Worm (Caenorhabditis elegans) whole organism, dauer: ENCODE measurements around the gene C13A10.2.

Source experiments
- unc-62 ChIP-seq: sonication (generic microtip); optimal IDR thresholded peaks from 2 replicates; lab custom pipeline; 2017; ENCODE audit warnings: missing biosample characterization, missing genetic modification reagents, missing genetic modification characterization

The C13A10.2 gene

DNA sequence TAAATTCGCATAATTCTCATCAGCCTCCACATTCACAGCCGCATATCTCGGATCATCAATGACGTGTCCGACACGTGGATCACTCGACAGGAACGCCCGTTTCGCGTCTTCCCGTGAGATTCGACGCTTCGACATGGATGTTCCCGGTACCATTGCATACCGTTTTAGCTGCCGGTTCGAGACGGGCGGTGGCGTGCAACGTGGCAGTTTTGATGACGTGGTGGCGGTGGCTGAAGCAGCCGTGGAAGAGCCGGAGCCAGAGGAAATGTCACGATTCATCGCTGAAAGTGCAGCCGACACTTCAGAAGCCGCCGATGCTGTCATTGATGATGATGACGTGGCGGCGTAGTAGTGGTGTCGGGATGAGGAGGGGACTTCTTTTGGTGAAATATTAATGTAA is 13.7 kb upstream of the C13A10.2 start:
- TF ChIP-seq unc-62 (GFP tag; lab: Kevin White, UChicago): no peak

DNA sequence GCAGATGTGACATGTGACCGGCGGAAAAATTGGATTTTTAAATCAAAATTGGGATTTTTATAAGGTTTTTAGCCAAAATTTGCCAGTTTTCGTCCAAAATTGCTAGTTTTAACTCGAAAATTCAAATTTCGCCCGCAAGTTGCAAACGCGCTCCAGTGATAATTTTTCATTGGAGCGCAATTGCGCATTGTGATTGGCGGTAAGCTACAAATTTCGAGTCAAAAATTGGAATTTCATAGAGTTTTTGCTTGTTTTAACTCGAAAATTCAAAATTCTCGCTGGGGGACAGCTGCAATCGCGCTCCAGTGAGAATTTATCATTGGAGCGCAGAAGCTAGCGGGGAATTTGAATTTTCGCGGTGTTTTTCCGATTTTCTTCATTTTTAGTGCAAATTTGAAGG is 11.5 kb upstream of the C13A10.2 start:
- no peak for TF ChIP-seq unc-62 (GFP tag; lab: Kevin White, UChicago)

DNA sequence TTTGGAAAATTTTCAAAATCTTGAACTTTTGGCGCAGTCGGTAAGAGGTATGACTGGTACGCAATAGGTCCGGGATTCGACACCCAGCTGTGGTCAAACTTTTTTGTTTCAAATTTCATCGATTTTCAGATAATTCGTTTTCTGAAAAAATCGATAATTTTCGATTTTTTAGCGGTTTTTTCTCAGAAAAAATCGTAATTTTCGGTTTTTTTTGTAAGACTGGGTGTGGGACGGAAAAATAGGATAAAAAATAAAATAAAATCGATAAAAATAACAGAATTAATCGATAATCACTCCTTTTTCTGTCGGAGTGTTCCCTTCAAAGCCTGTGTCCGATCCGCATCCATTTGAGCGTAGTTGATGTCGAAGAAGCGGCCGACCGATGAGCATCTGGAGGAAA is 11.0 kb upstream of the C13A10.2 start:
- TF ChIP-seq unc-62 (GFP tag; lab: Kevin White, UChicago): no peak

DNA sequence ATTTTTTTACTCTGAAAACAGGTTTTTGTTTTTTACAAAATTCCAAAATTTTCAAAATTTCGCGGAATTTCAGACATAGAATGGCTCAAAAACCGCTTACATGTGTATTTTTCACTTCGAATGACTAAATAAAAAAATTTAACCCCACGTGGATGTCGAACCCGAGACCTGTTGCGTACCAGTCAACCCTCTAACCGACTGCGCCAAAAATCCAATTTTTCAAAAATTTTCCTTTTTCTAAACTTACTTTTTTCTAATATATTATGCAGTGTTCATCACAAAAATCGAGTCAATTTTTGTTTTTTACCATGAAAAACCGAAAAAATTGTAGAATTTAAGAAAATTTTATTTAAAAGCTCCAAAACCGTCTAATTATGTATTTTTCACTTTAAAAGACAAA is 8.2 kb upstream of the C13A10.2 start:
- no peak for TF ChIP-seq unc-62 (GFP tag; lab: Kevin White, UChicago)

DNA sequence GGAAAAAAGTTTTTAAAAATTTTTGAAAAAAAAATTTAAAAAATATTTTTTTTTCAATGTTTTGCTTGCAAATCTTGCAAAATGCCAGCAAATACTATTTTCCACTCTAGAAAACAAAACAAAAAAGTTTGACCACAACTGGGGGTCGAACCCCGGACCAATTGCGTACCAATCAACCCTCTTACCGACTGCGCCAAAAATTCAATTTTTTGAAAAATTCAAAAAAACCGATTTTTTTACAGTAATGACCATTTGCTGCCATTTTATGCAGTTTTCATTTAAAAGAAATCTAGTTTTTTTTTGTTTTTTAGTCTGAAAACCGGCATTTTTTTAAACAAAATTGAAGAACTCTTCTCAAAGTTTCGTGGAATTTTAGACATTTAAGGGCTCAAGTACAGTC is 4.6 kb upstream of the C13A10.2 start:
- no peak for TF ChIP-seq unc-62 (GFP tag; lab: Kevin White, UChicago)

DNA sequence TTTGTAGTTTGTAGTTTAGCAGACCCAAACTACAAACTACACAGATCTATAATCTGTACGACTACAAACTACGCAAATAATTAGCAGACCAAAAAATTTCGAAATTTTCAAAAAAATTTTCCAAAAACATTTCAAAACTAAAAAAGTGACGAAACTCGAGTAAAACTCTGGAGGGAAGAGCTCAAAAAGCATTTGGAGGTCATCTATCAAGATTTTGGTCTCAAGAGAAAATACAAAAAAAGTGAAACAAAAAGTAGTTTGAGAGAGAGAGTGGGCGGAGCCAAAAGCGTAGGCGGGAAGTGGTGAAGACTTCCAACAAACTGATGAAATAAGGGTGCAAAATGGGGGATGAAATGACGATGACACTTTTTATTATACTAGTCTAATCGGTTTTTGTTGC is 2.5 kb upstream of the C13A10.2 start:
- TF ChIP-seq unc-62 (GFP tag; lab: Kevin White, UChicago): no peak

DNA sequence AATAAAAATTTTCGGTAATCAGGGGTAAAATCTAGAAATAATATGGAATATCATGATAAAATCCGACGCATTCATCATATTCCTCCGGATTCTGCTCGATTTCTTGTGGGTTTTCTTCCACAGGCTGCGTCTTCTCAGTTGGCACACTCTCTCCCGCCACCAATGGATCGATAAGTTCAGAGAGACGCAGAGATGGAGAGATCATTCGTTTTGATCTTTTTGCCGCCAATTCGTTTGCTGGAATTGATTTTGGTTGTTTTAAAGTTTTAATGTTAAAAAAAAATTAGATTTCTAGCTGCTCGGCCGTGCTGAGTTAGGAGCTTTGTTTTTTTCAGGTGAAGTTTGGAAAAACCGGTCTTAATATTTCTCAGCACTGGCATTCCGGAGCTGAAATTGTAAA is 543 bp downstream of the C13A10.2 start:
- no peak for TF ChIP-seq unc-62 (GFP tag; lab: Kevin White, UChicago)

DNA sequence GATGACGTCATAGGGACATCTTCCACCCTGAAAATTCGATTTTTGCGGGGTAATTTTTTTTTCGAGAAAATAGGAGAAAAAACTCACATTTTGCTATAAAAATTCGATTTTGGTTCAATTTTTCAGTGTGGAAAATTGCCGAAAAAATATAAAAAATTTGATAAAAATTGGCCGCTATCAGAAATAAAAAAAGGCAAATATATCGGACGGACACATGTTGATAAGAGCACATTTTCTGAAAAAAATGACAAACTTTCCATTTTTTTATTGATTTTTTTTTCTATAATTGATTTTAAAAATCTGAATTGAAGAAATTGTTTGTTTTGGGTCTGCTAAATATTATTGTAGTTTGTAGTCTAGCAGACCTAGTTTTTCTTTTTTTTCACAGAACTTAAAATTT is 2.3 kb downstream of the C13A10.2 start, which contains the start of gene C13A10.1:
Gene C13A10.1, minus strand, starts transcription at position 170 of the 400 bp plus-strand sequence.
- no peak for TF ChIP-seq unc-62 (GFP tag; lab: Kevin White, UChicago)

DNA sequence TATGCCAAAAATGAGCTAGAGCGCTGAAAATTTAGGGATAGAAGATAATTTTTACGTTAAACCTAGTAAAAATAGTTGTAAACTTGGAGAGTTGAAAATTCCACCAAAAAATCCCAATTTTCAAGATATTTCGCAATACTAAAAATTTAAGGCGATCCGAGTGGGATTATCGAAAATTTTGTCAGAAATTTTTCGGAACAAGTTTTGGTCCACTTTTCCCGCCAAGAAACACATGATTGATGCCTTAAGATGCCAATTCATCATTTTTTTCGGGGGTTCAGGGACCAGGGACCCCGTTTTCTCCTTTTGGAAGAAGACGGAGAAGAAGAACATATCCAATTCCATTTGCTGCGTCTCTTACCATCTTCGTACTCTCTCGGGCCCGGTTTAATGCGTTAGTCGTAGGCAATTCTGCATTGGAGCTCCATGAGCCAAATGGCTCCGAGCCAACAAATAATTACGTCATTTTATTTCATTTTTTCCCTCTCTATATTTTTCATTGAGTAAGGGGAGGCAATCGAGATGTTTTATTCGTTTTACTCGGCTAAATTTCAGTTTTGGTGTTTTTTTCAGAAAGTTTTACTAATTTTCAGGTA is 13.2 kb downstream of the C13A10.2 start:
- TF ChIP-seq unc-62 (GFP tag; lab: Kevin White, UChicago): no peak

DNA sequence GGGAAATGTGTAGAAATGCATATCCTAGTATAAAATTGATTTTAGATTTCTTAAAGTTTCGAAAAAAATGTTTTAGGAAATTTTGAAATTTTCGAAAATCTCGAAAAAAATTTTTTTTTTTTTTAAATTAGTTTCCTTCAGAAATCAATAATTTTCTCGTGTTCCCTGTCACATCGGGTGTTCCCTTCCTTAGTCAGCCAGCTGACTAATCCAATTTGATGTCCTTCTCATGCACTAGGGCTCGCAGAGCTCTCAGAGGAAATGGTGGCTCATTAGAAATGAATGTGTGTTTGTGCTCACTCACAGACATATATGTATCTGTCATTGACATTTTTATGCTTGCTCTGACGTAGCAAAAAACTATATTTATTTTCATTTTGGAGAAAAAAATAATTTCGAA is 14.1 kb downstream of the C13A10.2 start:
- no peak for TF ChIP-seq unc-62 (GFP tag; lab: Kevin White, UChicago)

DNA sequence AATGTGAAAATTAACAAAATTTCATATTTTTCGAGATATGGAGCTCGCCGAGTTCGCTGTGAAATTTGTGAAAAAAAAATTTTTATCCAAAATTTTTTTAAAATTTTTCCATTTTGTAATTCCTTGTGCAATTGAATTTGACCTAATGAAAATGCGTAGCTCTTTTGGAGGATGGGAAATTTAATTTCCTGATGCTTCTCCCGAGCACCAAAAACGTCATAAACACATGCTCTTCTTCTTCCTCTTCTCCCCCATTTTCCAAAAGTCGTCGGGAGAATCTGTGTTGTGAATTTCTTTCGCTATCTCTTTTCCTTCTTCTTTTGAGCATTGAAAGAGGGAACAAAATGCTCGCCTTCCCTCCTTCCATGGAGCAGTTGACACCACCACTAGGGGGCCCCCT is 16.4 kb downstream of the C13A10.2 start:
- no peak for TF ChIP-seq unc-62 (GFP tag; lab: Kevin White, UChicago)

DNA sequence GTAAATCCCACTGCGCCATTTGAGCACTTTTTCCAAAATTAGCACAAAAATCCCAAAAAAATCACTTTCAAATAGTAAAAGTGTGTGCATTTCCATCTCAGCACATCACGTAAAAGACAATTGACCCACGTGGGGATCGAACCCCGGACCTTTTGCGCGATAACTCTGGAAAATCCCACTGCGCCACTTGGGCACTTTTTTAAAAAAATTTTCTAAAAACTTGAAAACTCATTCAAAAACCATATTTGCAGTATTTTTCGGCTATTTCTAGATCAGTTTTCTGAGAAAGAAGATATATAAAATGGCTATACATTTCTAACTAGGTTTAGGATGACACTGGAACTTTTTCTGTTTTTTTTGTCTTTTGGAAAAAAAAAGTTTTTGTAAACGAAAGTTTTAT is 17.8 kb downstream of the C13A10.2 start:
- TF ChIP-seq unc-62 (GFP tag; lab: Kevin White, UChicago): no peak

DNA sequence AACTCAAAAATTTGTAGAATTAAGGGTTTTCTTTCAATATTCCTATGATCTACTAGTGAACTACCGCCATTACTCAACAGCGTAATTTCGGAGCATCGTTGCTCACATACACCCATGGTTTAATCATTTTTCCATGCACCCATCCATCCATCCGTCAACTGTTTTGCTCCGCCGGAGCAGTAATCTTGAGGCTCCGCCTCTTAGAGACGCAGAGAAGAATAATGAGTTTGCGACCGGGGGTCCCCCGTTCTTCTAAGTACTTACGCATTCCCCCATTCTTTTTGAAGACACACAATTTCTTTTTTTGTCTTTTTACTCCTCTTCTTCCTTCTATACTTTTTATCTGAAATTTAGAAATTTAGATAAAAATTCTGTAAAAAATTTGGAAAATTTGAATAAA is 19.6 kb downstream of the C13A10.2 start:
- no peak for TF ChIP-seq unc-62 (GFP tag; lab: Kevin White, UChicago)

DNA sequence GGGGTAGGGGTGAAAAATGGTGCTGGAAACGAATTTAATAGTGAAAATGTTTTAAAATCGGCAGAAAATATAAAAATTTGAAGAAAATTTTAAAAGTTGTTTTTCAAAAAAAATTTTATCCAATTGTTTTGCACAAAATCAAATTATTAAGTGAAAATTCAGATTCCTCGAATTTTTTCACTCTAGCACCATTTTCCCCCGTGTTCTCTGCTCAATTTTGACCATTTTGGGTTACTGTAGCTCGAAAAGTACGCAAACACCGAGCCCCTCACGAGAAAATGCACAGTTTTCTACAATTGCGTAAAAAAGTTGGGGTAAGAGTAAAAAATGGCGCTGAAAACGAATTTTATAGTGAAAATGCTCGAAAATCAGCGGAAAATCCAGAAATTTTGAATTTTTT is 27.9 kb downstream of the C13A10.2 start:
- TF ChIP-seq unc-62 (GFP tag; lab: Kevin White, UChicago): no peak

DNA sequence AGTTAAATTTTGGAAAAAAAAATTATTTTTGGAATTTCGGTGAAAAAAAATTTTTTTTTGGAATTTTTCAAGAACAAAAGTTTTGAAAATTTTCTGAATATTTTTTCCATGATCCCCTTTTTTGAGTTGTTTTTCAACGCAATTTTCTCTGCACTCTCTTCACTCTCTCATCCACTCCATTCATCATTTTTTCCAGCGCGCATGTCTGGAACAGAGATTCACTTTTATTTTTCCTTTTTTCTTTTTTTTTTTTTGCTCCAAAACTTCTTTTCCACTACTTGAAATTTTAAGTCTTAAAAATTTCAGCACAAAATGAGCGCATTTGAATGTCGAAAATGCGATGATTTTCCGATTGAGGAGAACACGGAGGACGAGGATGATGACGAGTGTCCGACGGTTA is 31.1 kb downstream of the C13A10.2 start, which contains the start of gene jip-1:
Gene jip-1, plus strand, starts transcription at position 301 of the 400 bp plus-strand sequence.
- TF ChIP-seq unc-62 (GFP tag; lab: Kevin White, UChicago): no peak

DNA sequence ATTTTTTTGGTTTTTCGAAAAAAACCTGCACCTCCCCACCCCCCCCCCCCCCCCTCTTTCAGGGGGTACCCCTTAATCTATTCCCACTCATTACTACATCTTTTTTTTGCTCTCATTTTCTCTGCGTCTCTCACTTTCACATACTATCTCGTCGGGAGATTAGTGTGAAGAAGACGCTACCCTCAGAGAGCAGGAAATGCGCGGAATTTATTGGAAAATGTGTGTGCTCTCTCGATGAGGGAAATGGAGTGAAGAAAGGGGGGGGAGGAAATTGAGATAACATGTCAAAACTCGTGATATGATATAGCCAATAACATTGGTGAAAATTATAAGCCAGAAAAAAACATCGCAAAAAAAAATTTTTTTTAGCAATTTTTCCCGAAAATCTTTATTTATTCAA is 32.2 kb downstream of the C13A10.2 start:
- no peak for TF ChIP-seq unc-62 (GFP tag; lab: Kevin White, UChicago)

DNA sequence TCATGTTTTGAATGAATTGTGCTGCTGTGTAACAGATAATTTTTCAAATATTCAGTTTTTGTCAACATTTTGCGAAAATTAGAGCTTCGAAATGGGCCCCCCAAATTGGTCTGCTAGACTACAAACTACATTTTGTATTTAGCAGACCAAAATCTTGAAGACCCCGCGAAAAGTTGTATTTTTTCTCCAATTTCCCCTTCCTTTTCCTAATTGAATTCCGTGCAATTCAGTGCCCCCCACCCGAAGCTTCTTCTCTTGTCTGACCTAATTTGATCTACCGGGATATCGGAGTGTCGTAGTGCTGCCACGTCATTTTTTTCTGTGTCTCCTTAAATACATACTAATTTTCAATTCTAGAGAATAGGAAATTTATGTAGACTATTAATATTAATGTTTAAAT is 33.8 kb downstream of the C13A10.2 start:
- no peak for TF ChIP-seq unc-62 (GFP tag; lab: Kevin White, UChicago)

DNA sequence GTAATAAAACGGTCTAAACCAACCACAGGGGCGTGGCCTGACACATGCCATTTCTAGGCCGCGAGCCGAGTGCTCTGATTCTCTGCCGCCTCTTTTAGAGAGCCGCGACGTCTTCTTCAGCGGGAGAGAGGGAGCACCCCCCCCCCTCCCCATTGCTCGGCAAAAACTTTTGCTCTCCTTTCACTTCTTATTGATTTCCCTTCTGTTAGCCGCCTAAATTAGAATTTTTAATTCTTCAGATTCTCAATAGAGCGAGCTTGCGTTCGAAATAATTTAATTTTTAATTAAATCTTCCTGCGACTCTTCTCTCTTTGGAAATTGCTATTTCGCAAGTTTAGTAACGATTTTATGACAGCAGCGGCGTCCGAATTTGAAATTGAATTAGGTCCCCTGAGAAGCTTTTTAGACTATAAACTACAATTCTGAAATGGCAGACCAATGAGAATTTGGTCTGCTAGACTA is 34.6 kb downstream of the C13A10.2 start:
- no peak for TF ChIP-seq unc-62 (GFP tag; lab: Kevin White, UChicago)
